Fruit fly (Drosophila melanogaster) whole organism, embryonic: ENCODE measurements around the gene tw.

ENCODE experiments used
- BEAF-32 ChIP-seq: fragments of 200-800 bp; sonication (Bioruptor generic); optimal IDR thresholded peaks from 3 replicates; lab custom pipeline; 2017; ENCODE audit warnings: missing biosample characterization, missing genetic modification characterization, mild to moderate bottlenecking, moderate library complexity, missing genetic modification reagents
- CG10462 ChIP-seq: fragments of 200-800 bp; sonication (Bioruptor generic); optimal IDR thresholded peaks from 2 replicates; lab custom pipeline; 2016; ENCODE audit warnings: missing biosample characterization, missing genetic modification characterization
- CG11723 ChIP-seq: fragments of 200-800 bp; sonication (Bioruptor generic); optimal IDR thresholded peaks from 2 replicates; lab custom pipeline; 2017; ENCODE audit warnings: missing biosample characterization, mild to moderate bottlenecking, missing genetic modification characterization
- CG14050 ChIP-seq: fragments of 200-800 bp; sonication (Bioruptor generic); IDR thresholded peaks from 3 replicates; pipeline ENCODE4 v1.3.6; 2022; ENCODE audit warnings: missing biosample characterization, missing genetic modification characterization
- CG14710 ChIP-seq: fragments of 200-800 bp; sonication (Bioruptor generic); optimal IDR thresholded peaks from 3 replicates; lab custom pipeline; 2019; ENCODE audit warnings: missing biosample characterization, mild to moderate bottlenecking, missing genetic modification characterization, moderate library complexity
- CG15601 ChIP-seq: fragments of 200-800 bp; sonication (Bioruptor generic); optimal IDR thresholded peaks from 3 replicates; lab custom pipeline; 2019; ENCODE audit warnings: missing biosample characterization, mild to moderate bottlenecking, missing genetic modification characterization, moderate library complexity
- CG16779 ChIP-seq: fragments of 200-800 bp; sonication (Bioruptor generic); IDR thresholded peaks from 2 replicates; pipeline ENCODE4 v1.3.6; 2022; ENCODE audit warnings: missing biosample characterization, missing genetic modification characterization
- CG18764 ChIP-seq: fragments of 200-800 bp; sonication (Bioruptor generic); optimal IDR thresholded peaks from 3 replicates; lab custom pipeline; 2016; ENCODE audit warnings: missing biosample characterization, missing genetic modification characterization
- CG33213 ChIP-seq: fragments of 200-800 bp; sonication (Bioruptor generic); optimal IDR thresholded peaks from 3 replicates; lab custom pipeline; 2016; ENCODE audit warnings: missing biosample characterization, missing genetic modification characterization
- CG34224 ChIP-seq: fragments of 200-800 bp; sonication (Bioruptor generic); IDR thresholded peaks from 3 replicates; pipeline ENCODE4 v1.3.6; 2022; ENCODE audit warnings: missing biosample characterization, missing genetic modification characterization; ENCODE audit not compliant: partially characterized antibody
- CG4617 ChIP-seq: fragments of 200-800 bp; sonication (Bioruptor generic); optimal IDR thresholded peaks from 3 replicates; lab custom pipeline; 2016; ENCODE audit warnings: missing biosample characterization, missing genetic modification characterization, borderline replicate concordance
- CG6272 ChIP-seq: fragments of 200-800 bp; sonication (Bioruptor generic); IDR thresholded peaks from 2 replicates; pipeline ENCODE4 v1.3.6; 2022; ENCODE audit warnings: missing biosample characterization, missing genetic modification characterization
- CG6683 ChIP-seq: fragments of 200-800 bp; sonication (Bioruptor generic); optimal IDR thresholded peaks from 2 replicates; lab custom pipeline; 2017; ENCODE audit warnings: missing biosample characterization, mild to moderate bottlenecking, missing genetic modification characterization, missing genetic modification reagents
- CG7271 ChIP-seq: fragments of 200-800 bp; sonication (Bioruptor generic); optimal IDR thresholded peaks from 2 replicates; lab custom pipeline; 2018; ENCODE audit warnings: missing biosample characterization, mild to moderate bottlenecking, missing genetic modification characterization, moderate library complexity
- CG7963 ChIP-seq: fragments of 200-800 bp; sonication (Bioruptor generic); IDR thresholded peaks from 3 replicates; pipeline ENCODE4 v1.3.6; 2022; ENCODE audit warnings: missing biosample characterization, missing genetic modification characterization; ENCODE audit not compliant: partially characterized antibody
- CG7987 ChIP-seq: fragments of 200-800 bp; sonication (Bioruptor generic); optimal IDR thresholded peaks from 2 replicates; lab custom pipeline; 2018; ENCODE audit warnings: missing biosample characterization, mild to moderate bottlenecking, missing genetic modification characterization, moderate library complexity
- CG8290 ChIP-seq, 3 experiments: fragments of 200-800 bp; sonication (Bioruptor generic); optimal IDR thresholded peaks; 2 replicates each; lab custom pipeline; 2016 to 2019; ENCODE audit warnings: missing biosample characterization in 3 of 3, missing genetic modification characterization in 3 of 3, mild to moderate bottlenecking in 2 of 3, moderate library complexity in 1 of 3
- CTCF ChIP-seq: fragments of 200-800 bp; sonication (Bioruptor generic); optimal IDR thresholded peaks from 2 replicates; lab custom pipeline; 2017; ENCODE audit warnings: missing biosample characterization, mild to moderate bottlenecking, missing genetic modification characterization, moderate library complexity
- Dref ChIP-seq: fragments of 200-800 bp; sonication (Bioruptor generic); IDR thresholded peaks from 2 replicates; pipeline ENCODE4 v1.3.6; 2022; ENCODE audit warnings: missing biosample characterization, missing genetic modification characterization
- Elba2 ChIP-seq: fragments of 200-800 bp; sonication (Bioruptor generic); optimal IDR thresholded peaks from 3 replicates; lab custom pipeline; 2016; ENCODE audit warnings: missing biosample characterization, missing genetic modification characterization
- HHEX ChIP-seq: fragments of 200-800 bp; sonication (Bioruptor generic); optimal IDR thresholded peaks from 3 replicates; lab custom pipeline; 2017; ENCODE audit warnings: missing biosample characterization, mild to moderate bottlenecking, missing genetic modification characterization, missing genetic modification reagents
- HLH4C ChIP-seq: fragments of 200-800 bp; sonication (Bioruptor generic); IDR thresholded peaks from 3 replicates; pipeline ENCODE4 v1.3.6; 2022; ENCODE audit warnings: missing biosample characterization, missing genetic modification characterization; ENCODE audit not compliant: partially characterized antibody
- HLH54F ChIP-seq: fragments of 200-800 bp; sonication (Bioruptor generic); optimal IDR thresholded peaks from 3 replicates; lab custom pipeline; 2016; ENCODE audit warnings: missing biosample characterization, missing genetic modification characterization
- HmgZ ChIP-seq: fragments of 200-800 bp; sonication (Bioruptor generic); optimal IDR thresholded peaks from 2 replicates; lab custom pipeline; 2018; ENCODE audit warnings: missing biosample characterization, mild to moderate bottlenecking, missing genetic modification characterization
- Hmr ChIP-seq: fragments of 200-800 bp; sonication (Bioruptor generic); optimal IDR thresholded peaks from 3 replicates; lab custom pipeline; 2017; ENCODE audit warnings: mild to moderate bottlenecking, missing biosample characterization, missing genetic modification reagents, missing genetic modification characterization
- MBD-R2 ChIP-seq: fragments of 200-800 bp; sonication (Bioruptor generic); IDR thresholded peaks from 2 replicates; pipeline ENCODE4 v1.3.6; 2022; ENCODE audit warnings: missing biosample characterization, missing genetic modification characterization
- Nf-YB ChIP-seq: fragments of 200-800 bp; sonication (Bioruptor generic); optimal IDR thresholded peaks from 3 replicates; lab custom pipeline; 2019; ENCODE audit warnings: missing biosample characterization, mild to moderate bottlenecking, missing genetic modification characterization, moderate library complexity
- Nf-YC ChIP-seq: fragments of 200-800 bp; optimal IDR thresholded peaks from 3 replicates; lab custom pipeline; 2019; ENCODE audit warnings: missing biosample characterization, mild to moderate bottlenecking, missing genetic modification characterization, moderate library complexity
- Opbp ChIP-seq: fragments of 200-800 bp; sonication (Bioruptor generic); IDR thresholded peaks from 3 replicates; pipeline ENCODE4 v1.3.6; 2022; ENCODE audit warnings: missing biosample characterization, missing genetic modification characterization; ENCODE audit not compliant: partially characterized antibody
- Sin3A ChIP-seq: fragments of >200 bp; optimal IDR thresholded peaks from 2 replicates; lab custom pipeline; 2018
- Sry-β ChIP-seq: fragments of 200-800 bp; sonication (Bioruptor generic); optimal IDR thresholded peaks from 2 replicates; lab custom pipeline; 2018; ENCODE audit warnings: missing biosample characterization, mild to moderate bottlenecking, missing genetic modification characterization, moderate library complexity
- Usf ChIP-seq: fragments of 200-800 bp; sonication (Bioruptor generic); optimal IDR thresholded peaks from 2 replicates; lab custom pipeline; 2017; ENCODE audit warnings: missing genotype, missing biosample characterization, missing genetic modification characterization
- ac ChIP-seq: fragments of 200-800 bp; sonication (Bioruptor generic); optimal IDR thresholded peaks from 3 replicates; lab custom pipeline; 2017; ENCODE audit warnings: missing biosample characterization, mild to moderate bottlenecking, missing genetic modification characterization
- btn ChIP-seq: fragments of 200-800 bp; sonication (Bioruptor generic); optimal IDR thresholded peaks from 2 replicates; lab custom pipeline; 2016; ENCODE audit warnings: missing biosample characterization, missing genetic modification characterization
- cad ChIP-seq: fragments of >200 bp; optimal IDR thresholded peaks from 2 replicates; lab custom pipeline; 2017; ENCODE audit warnings: missing biosample characterization, missing genetic modification characterization
- ci ChIP-seq: fragments of 200-800 bp; sonication (Bioruptor generic); IDR thresholded peaks from 3 replicates; pipeline ENCODE4 v1.3.6; 2022; ENCODE audit warnings: missing biosample characterization, missing genetic modification characterization
- fd102C ChIP-seq: fragments of 200-800 bp; sonication (Bioruptor generic); optimal IDR thresholded peaks from 2 replicates; lab custom pipeline; 2018; ENCODE audit warnings: missing biosample characterization, mild to moderate bottlenecking, missing genetic modification characterization, moderate library complexity
- gcm ChIP-seq: fragments of 200-800 bp; sonication (Bioruptor generic); optimal IDR thresholded peaks from 2 replicates; lab custom pipeline; 2019; ENCODE audit warnings: missing biosample characterization, mild to moderate bottlenecking, missing genetic modification characterization, moderate library complexity
- her ChIP-seq: fragments of 200-800 bp; sonication (Bioruptor generic); optimal IDR thresholded peaks from 2 replicates; lab custom pipeline; 2016; ENCODE audit warnings: missing biosample characterization, missing genetic modification characterization
- hth ChIP-seq: fragments of >200 bp; optimal IDR thresholded peaks from 2 replicates; lab custom pipeline; 2017; ENCODE audit warnings: inconsistent platforms
- insv ChIP-seq, 2 experiments: fragments of 200-800 bp; sonication (Bioruptor generic); optimal IDR thresholded peaks; 3 replicates each; lab custom pipeline; 2016 to 2018; ENCODE audit warnings: missing biosample characterization in 2 of 2, missing genetic modification characterization in 2 of 2
- kni ChIP-seq: fragments of 200-800 bp; sonication (Bioruptor generic); optimal IDR thresholded peaks from 3 replicates; lab custom pipeline; 2017; ENCODE audit warnings: mild to moderate bottlenecking, missing biosample characterization, missing genetic modification reagents, missing genetic modification characterization
- mirr ChIP-seq: fragments of 200-800 bp; sonication (Bioruptor generic); optimal IDR thresholded peaks from 3 replicates; lab custom pipeline; 2018; ENCODE audit warnings: missing biosample characterization, mild to moderate bottlenecking, missing genetic modification characterization
- otp ChIP-seq: fragments of 200-800 bp; sonication (Bioruptor generic); IDR thresholded peaks from 3 replicates; pipeline ENCODE4, ENCODE4 v1.3.6; 2022; ENCODE audit warnings: missing biosample characterization, missing genetic modification characterization
- pzg ChIP-seq: fragments of 200-800 bp; sonication (Bioruptor generic); optimal IDR thresholded peaks from 3 replicates; lab custom pipeline; 2018; ENCODE audit warnings: missing biosample characterization, mild to moderate bottlenecking, missing genetic modification characterization, moderate library complexity
- toy ChIP-seq: fragments of 200-800 bp; sonication (Bioruptor generic); IDR thresholded peaks from 2 replicates; pipeline ENCODE4 v1.3.6; 2022; ENCODE audit warnings: missing biosample characterization, missing genetic modification characterization
- trem ChIP-seq: fragments of 200-800 bp; optimal IDR thresholded peaks from 3 replicates; lab custom pipeline; 2019; ENCODE audit warnings: missing biosample characterization, mild to moderate bottlenecking, missing genetic modification characterization, moderate library complexity
- vnd ChIP-seq: fragments of 200-800 bp; sonication (Bioruptor generic); IDR thresholded peaks from 3 replicates; pipeline ENCODE4 v1.3.6; 2022; ENCODE audit warnings: missing biosample characterization, missing genetic modification characterization; ENCODE audit not compliant: partially characterized antibody
- zen ChIP-seq: fragments of 200-800 bp; sonication (Bioruptor generic); optimal IDR thresholded peaks from 3 replicates; lab custom pipeline; 2018; ENCODE audit warnings: missing biosample characterization, mild to moderate bottlenecking, missing genetic modification characterization, moderate library complexity

The tw gene

dm6 chrX:758892-759621, 25.5 kb upstream of the tw start, which contains the start of gene CG5273 (continued):
- no peak for TF ChIP-seq CG6683
- TF ChIP-seq Sin3A, result peak; percentile 60
- peak; percentile 44 for TF ChIP-seq CG4617
- TF ChIP-seq CG7963, result peak; percentile 93
- TF ChIP-seq Dref, result peak; percentile 46
- TF ChIP-seq CG7271, result no peak
- peak; percentile 89 for TF ChIP-seq vnd
- TF ChIP-seq Hmr (GFP tag; lab: Kevin White, UChicago), result peak; percentile 78
- TF ChIP-seq pzg, result peak; percentile 96
- TF ChIP-seq Nf-YB, result peak; percentile 97
- TF ChIP-seq btn (GFP tag; lab: Kevin White, UChicago), result no peak
- TF ChIP-seq trem (tag; lab: Kevin White, UChicago), result peak; percentile 76
- TF ChIP-seq Nf-YC, result peak; percentile 99
- TF ChIP-seq CG7987 (GFP tag; lab: Kevin White, UChicago), result peak; percentile 53
- no peak for TF ChIP-seq CG14050 (GFP tag; lab: Robert Waterston, UW)
- 0 out of 2 replicates have a peak, but pooled peaks have one; percentile 14 for TF ChIP-seq CG16779
- peak; percentile 39; the same call in 1 of the 3 replicates for TF ChIP-seq otp (GFP tag; lab: Robert Waterston, UW)
- no peak for TF ChIP-seq CG18764 (GFP tag; lab: Kevin White, UChicago)
- peak; percentile 84 for TF ChIP-seq CG10462
- peak; percentile 4 for TF ChIP-seq CG11723 (GFP tag; lab: Kevin White, UChicago)
- TF ChIP-seq kni (GFP tag; lab: Kevin White, UChicago), result peak; percentile 100
- TF ChIP-seq hth (lab: Kevin White, UChicago), result no peak
- TF ChIP-seq CG14710 (tag; lab: Kevin White, UChicago), result peak; percentile 99
- TF ChIP-seq MBD-R2 (GFP tag; lab: Robert Waterston, UW), result peak; percentile 79
- peak; percentile 77 for TF ChIP-seq CG8290 (GFP tag; optimal IDR thresholded peaks at IDR 0.05; lab: Kevin White, UChicago)
- TF ChIP-seq CG8290 (tag; optimal IDR thresholded peaks at IDR 0.05; lab: Kevin White, UChicago), result peak; percentile 15 to 93
- TF ChIP-seq insv (GFP tag; optimal IDR thresholded peaks at IDR 0.05; lab: Kevin White, UChicago), result peak in 1 of 2 experiments; percentile 78
- TF ChIP-seq ac (GFP tag; lab: Kevin White, UChicago), result no peak
- no peak for TF ChIP-seq gcm (GFP tag; lab: Kevin White, UChicago)
- peak; percentile 98 for TF ChIP-seq CG34224 (GFP tag; lab: Robert Waterston, UW)
- TF ChIP-seq her, result no peak
- TF ChIP-seq Sry-β, result peak; percentile 95
- TF ChIP-seq HLH4C (GFP tag; lab: Robert Waterston, UW), result peak; percentile 82
- TF ChIP-seq HHEX (GFP tag; lab: Kevin White, UChicago), result no peak
- TF ChIP-seq Elba2, result peak; percentile 99
- TF ChIP-seq CG15601, result peak; percentile 25
- TF ChIP-seq Opbp (GFP tag; lab: Robert Waterston, UW), result peak; percentile 95
- peak; percentile 86 for TF ChIP-seq BEAF-32
- TF ChIP-seq zen, result peak; percentile 38
- peak; percentile 78 for TF ChIP-seq CTCF (GFP tag; lab: Kevin White, UChicago)
- no peak for TF ChIP-seq toy (GFP tag; lab: Robert Waterston, UW)
- peak; percentile 54 for TF ChIP-seq cad (GFP tag; lab: Kevin White, UChicago)
- peak; percentile 53 for TF ChIP-seq HmgZ
- TF ChIP-seq Usf (GFP tag; lab: Kevin White, UChicago), result no peak
- peak; percentile 14 for TF ChIP-seq mirr (GFP tag; lab: Kevin White, UChicago)
- TF ChIP-seq ci, result peak; percentile 44; the same call in 2 of the 3 replicates
- TF ChIP-seq fd102C (GFP tag; lab: Kevin White, UChicago), result peak; percentile 22
- TF ChIP-seq HLH54F (GFP tag; lab: Kevin White, UChicago), result no peak
- TF ChIP-seq CG6272 (GFP tag; lab: Robert Waterston, UW), result no peak
- TF ChIP-seq CG33213 (GFP tag; lab: Kevin White, UChicago), result peak; percentile 85
